ENCODE assay signal across 2 worm cellular contexts in genomic region chrIII:5013915-5014346, ce11.
TF ChIP-seq lines count a peak whose summit lies in the region.

No protein-coding gene starts in this region.

TF ChIP-seq in whole organism, L4 larva, 104 proteins besides CTCF, POLR2A, EP300 and RAD21 (continued from another document):
- no peak for TF ChIP-seq pqm-1 (tag; optimal IDR thresholded peaks at IDR 0.05; lab: Kevin White, UChicago)
- no peak for TF ChIP-seq lin-39 (tag; optimal IDR thresholded peaks at IDR 0.05; lab: Kevin White, UChicago)
- TF ChIP-seq Y5F2A.4 (GFP tag; optimal IDR thresholded peaks at IDR 0.05; lab: Kevin White, UChicago): no peak
- no peak for TF ChIP-seq daf-19 (GFP tag; conservative IDR thresholded peaks at IDR 0.05; lab: Robert Waterston, UW)
- TF ChIP-seq tra-1 (GFP tag; IDR thresholded peaks at IDR 0.05; lab: Robert Waterston, UW): 0 out of 2 replicates have a peak, but pooled peaks have one; percentile 34
- no peak for TF ChIP-seq Y75B8A.6 (GFP tag; IDR thresholded peaks at IDR 0.05; lab: Robert Waterston, UW)
- peak; percentile 75 for TF ChIP-seq mes-2 (tag; optimal IDR thresholded peaks at IDR 0.05; lab: Kevin White, UChicago; ENCODE audit: poor library complexity, severe bottlenecking)
- 0 out of 2 replicates have a peak, but pooled peaks have one; percentile 35 for TF ChIP-seq lim-7 (GFP tag; IDR thresholded peaks at IDR 0.05; lab: Robert Waterston, UW)
- TF ChIP-seq zip-2 (tag; optimal IDR thresholded peaks at IDR 0.05; lab: Kevin White, UChicago): peak; percentile 34
- TF ChIP-seq ceh-20 (GFP tag; IDR thresholded peaks at IDR 0.05; lab: Robert Waterston, UW): peak; percentile 65; the same call in 1 of the 2 replicates
- TF ChIP-seq dpl-1 (GFP tag; optimal IDR thresholded peaks at IDR 0.05; lab: Kevin White, UChicago): peak; percentile 56
- TF ChIP-seq ztf-11 (tag; optimal IDR thresholded peaks at IDR 0.05; lab: Kevin White, UChicago): no peak
- peak; percentile 28 for TF ChIP-seq cey-2 (tag; optimal IDR thresholded peaks at IDR 0.05; lab: Kevin White, UChicago; ENCODE audit: borderline replicate concordance, insufficient read depth)
- peak; percentile 54 for TF ChIP-seq spr-1 (tag; optimal IDR thresholded peaks at IDR 0.05; lab: Kevin White, UChicago)
- no peak for TF ChIP-seq ama-1 (optimal IDR thresholded peaks at IDR 0.05; lab: Kevin White, UChicago)
- TF ChIP-seq lin-38 (GFP tag; IDR thresholded peaks at IDR 0.05; lab: Robert Waterston, UW): peak; percentile 67
TF ChIP-seq in whole organism, L4 larva: peak in this region for 48.

TF ChIP-seq in whole organism, late embryonic, 69 proteins besides CTCF, POLR2A, EP300 and RAD21 (continued from another document):
- TF ChIP-seq C08G9.2 (tag; optimal IDR thresholded peaks at IDR 0.05; lab: Kevin White, UChicago) (peak; percentile 48), elt-2 (tag; optimal IDR thresholded peaks at IDR 0.05; lab: Kevin White, UChicago) (peak; percentile 20), pha-2 (tag; optimal IDR thresholded peaks at IDR 0.05; lab: Kevin White, UChicago) (peak; percentile 70), eyg-1 (tag; optimal IDR thresholded peaks at IDR 0.05; lab: Kevin White, UChicago) (peak; percentile 40)
